Worm (Caenorhabditis elegans): ENCODE data around the gene coh-1.

The coh-1 gene

DNA sequence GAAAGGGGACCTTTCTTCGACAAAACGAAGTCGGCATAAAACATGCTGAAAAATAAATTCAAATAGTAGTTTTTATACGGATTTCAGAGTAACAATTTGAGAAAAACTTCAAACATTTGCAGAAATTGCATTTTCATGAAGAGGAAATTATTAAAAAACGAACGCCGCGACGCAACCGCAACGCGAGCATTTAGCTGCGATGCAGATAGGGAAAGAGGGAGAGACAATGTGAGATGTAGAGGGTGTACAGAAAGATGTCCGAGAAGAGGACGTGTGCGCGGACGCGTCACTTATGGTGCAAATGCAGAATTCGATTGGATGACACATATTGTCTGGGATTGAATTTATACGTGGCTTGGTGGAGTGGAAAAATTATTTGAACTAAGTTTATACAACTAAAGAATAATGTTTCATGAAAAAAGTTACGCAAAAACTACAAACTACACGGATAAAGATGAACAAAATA is at the start of gene coh-1:
Gene coh-1, minus strand, starts transcription at position 51 of the 466 bp plus-strand sequence.
- TF ChIP-seq bed-1 (GFP tag; IDR thresholded peaks at IDR 0.05) (no peak), madf-3 (GFP tag; IDR thresholded peaks at IDR 0.05) (0 out of 2 replicates have a peak, but pooled peaks have one; percentile 66), ccch-3 (GFP tag; optimal IDR thresholded peaks at IDR 0.05) (no peak), attf-5 (GFP tag; optimal IDR thresholded peaks at IDR 0.05) (no peak), madf-8 (GFP tag; conservative IDR thresholded peaks at IDR 0.05) (no peak), F37B4.10 (GFP tag; IDR thresholded peaks at IDR 0.05) (no peak), cebp-1 (GFP tag; IDR thresholded peaks at IDR 0.05) (no peak), cebp-1 (tag; optimal IDR thresholded peaks at IDR 0.05) (peak; percentile 48), pbrm-1 (GFP tag; IDR thresholded peaks at IDR 0.05) (no peak), snpc-3.4 (tag; optimal IDR thresholded peaks at IDR 0.05) (no peak), lin-40 (tag; optimal IDR thresholded peaks at IDR 0.05) (peak; percentile 30), aptf-2 (GFP tag; conservative IDR thresholded peaks at IDR 0.05) (no peak), bed-2 (GFP tag; IDR thresholded peaks at IDR 0.05) (no peak), unc-130 (GFP tag; optimal IDR thresholded peaks at IDR 0.05) (no peak), sptf-2 (GFP tag; optimal IDR thresholded peaks at IDR 0.05) (no peak), K12H6.12 (tag; optimal IDR thresholded peaks at IDR 0.05) (peak; percentile 7), unc-62 (GFP tag; optimal IDR thresholded peaks at IDR 0.05) (no peak), rec-8 (tag; optimal IDR thresholded peaks at IDR 0.05) (no peak), hrde-1 (tag; optimal IDR thresholded peaks at IDR 0.05; ENCODE audit: borderline replicate concordance) (no peak), ceh-40 (GFP tag; IDR thresholded peaks at IDR 0.05) (no peak), let-607 (tag; optimal IDR thresholded peaks at IDR 0.05) (peak in 1 of 2 experiments; percentile 26), efl-1 (GFP tag; optimal IDR thresholded peaks at IDR 0.05) (no peak), rpc-1 (optimal IDR thresholded peaks at IDR 0.05) (no peak), rpc-1 (tag; optimal IDR thresholded peaks at IDR 0.05) (no peak), T26A5.8 (tag; optimal IDR thresholded peaks at IDR 0.05) (no peak), lsl-1 (GFP tag; optimal IDR thresholded peaks at IDR 0.05) (no peak), madf-6 (GFP tag; IDR thresholded peaks at IDR 0.05) (no peak), Y79H2A.3 (GFP tag; conservative IDR thresholded peaks at IDR 0.05) (no peak), ceh-100 (GFP tag; IDR thresholded peaks at IDR 0.05) (no peak), lag-1 (GFP tag; IDR thresholded peaks at IDR 0.05) (no peak), nhr-120 (GFP tag; IDR thresholded peaks at IDR 0.05) (no peak), mel-28 (tag; optimal IDR thresholded peaks at IDR 0.05; ENCODE audit: borderline replicate concordance) (no peak), egl-18 (GFP tag; IDR thresholded peaks at IDR 0.05) (no peak), egl-44 (GFP tag; IDR thresholded peaks at IDR 0.05) (no peak), ama-1 (optimal IDR thresholded peaks at IDR 0.05) (no peak), ama-1 (GFP tag; optimal IDR thresholded peaks at IDR 0.05) (no peak), ZK185.1 (tag; optimal IDR thresholded peaks at IDR 0.05; ENCODE audit: poor library complexity, severe bottlenecking) (no peak), cebp-2 (GFP tag; IDR thresholded peaks at IDR 0.05) (no peak), F49E8.2 (tag; optimal IDR thresholded peaks at IDR 0.05; ENCODE audit: insufficient read depth) (no peak), ceh-27 (GFP tag; optimal IDR thresholded peaks at IDR 0.05) (peak; percentile 50), hmg-1.2 (GFP tag; IDR thresholded peaks at IDR 0.05) (peak; percentile 76; the same call in 1 of the 2 replicates), let-526 (GFP tag; IDR thresholded peaks at IDR 0.05) (no peak), lir-1 (GFP tag; conservative IDR thresholded peaks at IDR 0.05) (no peak), rcor-1 (GFP tag; IDR thresholded peaks at IDR 0.05) (no peak), lsy-27 (tag; optimal IDR thresholded peaks at IDR 0.05; ENCODE audit: borderline replicate concordance, insufficient read depth) (no peak), tbx-9 (tag; optimal IDR thresholded peaks at IDR 0.05; ENCODE audit: borderline replicate concordance) (no peak), mxl-1 (tag; optimal IDR thresholded peaks at IDR 0.05) (no peak), B0261.1 (tag; optimal IDR thresholded peaks at IDR 0.05) (no peak), tbp1 (GFP tag; optimal IDR thresholded peaks at IDR 0.05) (no peak)

Data from whole organism, young adult.